Worm (Caenorhabditis elegans) whole organism, young adult: Measurements from ENCODE around the gene sdz-4.

Experiments used
- B0261.1 ChIP-seq: sonication (generic microtip); optimal IDR thresholded peaks from 2 replicates; lab custom pipeline; 2016; ENCODE audit warnings: mild to moderate bottlenecking, missing genetic modification characterization, moderate library complexity, missing compliant biosample characterization
- B0336.3 ChIP-seq: fragments of 200-800 bp; sonication (Bioruptor generic); IDR thresholded peaks from 2 replicates; pipeline ENCODE4 v1.3.6; 2022; ENCODE audit warnings: missing genetic modification characterization, missing compliant biosample characterization
- F39B2.1 ChIP-seq: fragments of 200-800 bp; sonication (Bioruptor generic); IDR thresholded peaks from 2 replicates; pipeline ENCODE4 v1.3.6; 2022; ENCODE audit warnings: missing genetic modification reagents, missing genetic modification characterization, missing compliant biosample characterization
- F49E8.2 ChIP-seq: sonication (generic microtip); optimal IDR thresholded peaks from 3 replicates; lab custom pipeline; 2017; ENCODE audit warnings: missing genetic modification characterization, mild to moderate bottlenecking, missing compliant biosample characterization, antibody characterized with exemption, moderate library complexity; ENCODE audit not compliant: insufficient read depth
- F52B5.7 ChIP-seq: sonication (generic microtip); optimal IDR thresholded peaks from 2 replicates; lab custom pipeline; 2016; ENCODE audit warnings: mild to moderate bottlenecking, missing genetic modification characterization, missing compliant biosample characterization
- ama-1 ChIP-seq, 3 experiments: fragments of 150-350 bp in 1 of 3; sonication (generic microtip) in 2 of 3; optimal IDR thresholded peaks; 2 replicates each; lab custom pipeline; 2014 to 2018; ENCODE audit warnings: missing biosample characterization in 2 of 3, missing genetic modification characterization in 2 of 3, missing genetic modification reagents in 2 of 3
- dpff-1 ChIP-seq: sonication (generic microtip); optimal IDR thresholded peaks from 2 replicates; lab custom pipeline; 2017; ENCODE audit warnings: mild to moderate bottlenecking, missing genetic modification characterization, missing compliant biosample characterization
- efl-1 ChIP-seq: fragments of 150-350 bp; optimal IDR thresholded peaks from 2 replicates; lab custom pipeline; 2014; ENCODE audit warnings: missing biosample characterization, missing genetic modification reagents, missing genetic modification characterization
- lir-1 ChIP-seq: fragments of 200-800 bp; sonication (Bioruptor generic); conservative IDR thresholded peaks from 2 replicates; pipeline ENCODE4 v1.3.6; 2022; ENCODE audit warnings: missing genetic modification reagents, missing genetic modification characterization, missing compliant biosample characterization
- madf-3 ChIP-seq: fragments of 200-800 bp; sonication (Bioruptor generic); IDR thresholded peaks from 2 replicates; pipeline ENCODE4 v1.3.6; 2022; ENCODE audit warnings: missing genetic modification reagents, missing genetic modification characterization, missing compliant biosample characterization
- nhr-27 ChIP-seq: fragments of 200-800 bp; sonication (Bioruptor generic); optimal IDR thresholded peaks from 2 replicates; lab custom pipeline; 2018; ENCODE audit warnings: mild to moderate bottlenecking, missing genetic modification characterization, moderate library complexity, missing compliant biosample characterization
- pbrm-1 ChIP-seq: fragments of 200-800 bp; sonication (Bioruptor generic); IDR thresholded peaks from 2 replicates; pipeline ENCODE4 v1.3.6; 2022; ENCODE audit warnings: missing genetic modification reagents, missing genetic modification characterization, missing compliant biosample characterization
- repo-1 ChIP-seq: sonication (generic microtip); optimal IDR thresholded peaks from 2 replicates; lab custom pipeline; 2017; ENCODE audit warnings: mild to moderate bottlenecking, missing genetic modification characterization, missing compliant biosample characterization

ce11 chrII:937265-937664 is 21.5 kb upstream of the sdz-4 start:
- TF ChIP-seq ama-1 (optimal IDR thresholded peaks at IDR 0.05; lab: Kevin White, UChicago) (no peak), ama-1 (GFP tag; optimal IDR thresholded peaks at IDR 0.05; lab: Kevin White, UChicago) (no peak), B0336.3 (GFP tag; lab: Robert Waterston, UW) (no peak), dpff-1 (no peak), efl-1 (GFP tag; lab: Kevin White, UChicago) (no peak), pbrm-1 (no peak), lir-1 (GFP tag; lab: Robert Waterston, UW) (no peak), F52B5.7 (tag; lab: Kevin White, UChicago) (no peak), nhr-27 (no peak), F39B2.1 (no peak), repo-1 (no peak), madf-3 (GFP tag; lab: Robert Waterston, UW) (no peak), F49E8.2 (tag; lab: Kevin White, UChicago) (no peak), B0261.1 (tag; lab: Kevin White, UChicago) (no peak)
